Worm (Caenorhabditis elegans) whole organism, early embryonic: ENCODE data around the gene R10E8.3.

Experiments
- B0310.2 ChIP-seq: sonication (generic microtip); optimal IDR thresholded peaks from 2 replicates; lab custom pipeline; 2016; ENCODE audit warnings: mild to moderate bottlenecking, missing genetic modification characterization, missing compliant biosample characterization
- F13C5.2 ChIP-seq: sonication (generic microtip); optimal IDR thresholded peaks from 2 replicates; lab custom pipeline; 2017; ENCODE audit warnings: mild to moderate bottlenecking, missing genetic modification characterization, inconsistent platforms, missing compliant biosample characterization
- aly-1 ChIP-seq: sonication (generic microtip); optimal IDR thresholded peaks from 2 replicates; lab custom pipeline; 2016; ENCODE audit warnings: missing genetic modification characterization, missing compliant biosample characterization
- ama-1 ChIP-seq: fragments of 150-350 bp; optimal IDR thresholded peaks from 2 replicates; lab custom pipeline; 2014
- ceh-13 ChIP-seq: fragments of 200-800 bp; sonication (Bioruptor generic); optimal IDR thresholded peaks from 2 replicates; lab custom pipeline; 2018; ENCODE audit warnings: mild to moderate bottlenecking, missing genetic modification characterization, missing compliant biosample characterization
- ceh-36 ChIP-seq: sonication (generic microtip); optimal IDR thresholded peaks from 2 replicates; lab custom pipeline; 2016; ENCODE audit warnings: missing genetic modification characterization, inconsistent platforms, missing compliant biosample characterization
- ets-7 ChIP-seq: sonication (generic microtip); optimal IDR thresholded peaks from 2 replicates; lab custom pipeline; 2016; ENCODE audit warnings: missing genotype, missing genetic modification characterization, missing compliant biosample characterization
- flt-1 ChIP-seq: fragments of 200-800 bp; sonication (Bioruptor generic); IDR thresholded peaks from 2 replicates; pipeline ENCODE4 v1.3.6; 2022; ENCODE audit warnings: missing genetic modification characterization, missing compliant biosample characterization
- hmbx-1 ChIP-seq: sonication (generic microtip); optimal IDR thresholded peaks from 2 replicates; lab custom pipeline; 2016; ENCODE audit warnings: mild to moderate bottlenecking, missing genetic modification characterization, missing compliant biosample characterization
- hmg-4 ChIP-seq: fragments of 200-800 bp; sonication (Bioruptor generic); optimal IDR thresholded peaks from 2 replicates; lab custom pipeline; 2018; ENCODE audit warnings: mild to moderate bottlenecking, missing genetic modification characterization, missing compliant biosample characterization
- hnd-1 ChIP-seq: sonication (generic microtip); optimal IDR thresholded peaks from 2 replicates; lab custom pipeline; 2016; ENCODE audit warnings: missing genetic modification characterization, missing compliant biosample characterization
- pes-1 ChIP-seq: fragments of 200-800 bp; sonication (Bioruptor generic); IDR thresholded peaks from 2 replicates; pipeline ENCODE4 v1.3.6; 2022; ENCODE audit warnings: missing genetic modification reagents, missing genetic modification characterization, missing compliant biosample characterization
- scrt-1 ChIP-seq: fragments of 200-800 bp; sonication (Bioruptor generic); IDR thresholded peaks from 2 replicates; pipeline ENCODE4 v1.3.6; 2022; ENCODE audit warnings: missing genetic modification characterization, missing compliant biosample characterization
- sea-1 ChIP-seq: fragments of 200-800 bp; sonication (Bioruptor generic); conservative IDR thresholded peaks from 2 replicates; pipeline ENCODE4 v1.3.6; 2022; ENCODE audit warnings: missing genetic modification characterization, missing compliant biosample characterization
- tbx-11 ChIP-seq: fragments of 200-800 bp; sonication (Bioruptor generic); IDR thresholded peaks from 2 replicates; pipeline ENCODE4 v1.3.6; 2022; ENCODE audit warnings: missing genetic modification characterization, missing compliant biosample characterization
- tbx-37 ChIP-seq: fragments of 200-800 bp; sonication (Bioruptor generic); conservative IDR thresholded peaks from 2 replicates; pipeline ENCODE4 v1.3.6; 2022; ENCODE audit warnings: missing genetic modification reagents, missing genetic modification characterization, missing compliant biosample characterization
- tra-4 ChIP-seq: sonication (generic microtip); optimal IDR thresholded peaks from 2 replicates; lab custom pipeline; 2017; ENCODE audit warnings: missing genetic modification characterization, missing compliant biosample characterization

The R10E8.3 gene

DNA sequence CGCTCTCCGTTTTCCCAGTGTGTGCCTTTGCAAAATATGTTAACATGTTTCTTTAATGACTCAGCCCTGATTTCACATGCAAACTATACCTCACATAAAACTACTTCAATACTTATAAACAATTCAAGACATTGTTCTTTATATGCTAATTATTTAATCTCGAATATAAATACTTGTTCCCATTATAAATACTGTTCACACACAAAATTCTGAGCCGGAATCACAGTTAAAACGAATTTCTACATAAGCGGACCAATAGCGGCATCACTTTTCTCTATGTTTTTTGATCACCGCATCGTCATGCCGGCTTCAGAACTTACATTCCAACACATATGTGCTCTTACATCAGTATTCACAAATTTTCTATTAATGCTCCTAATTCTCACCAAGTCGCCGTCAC lies 17.9 kb upstream of the R10E8.3 start, which contains the start of gene R10E8.5:
R10E8.5 (plus strand) TSS at position 301 of the 400 bp plus-strand sequence.
- TF ChIP-seq ceh-36 (tag; lab: Kevin White, UChicago) (no peak), tra-4 (no peak), aly-1 (tag; lab: Kevin White, UChicago) (no peak), ama-1 (lab: Kevin White, UChicago) (no peak), hmbx-1 (tag; lab: Kevin White, UChicago) (no peak), tbx-37 (no peak), sea-1 (GFP tag; lab: Robert Waterston, UW) (no peak), scrt-1 (GFP tag; lab: Robert Waterston, UW) (no peak), hmg-4 (GFP tag; lab: Kevin White, UChicago) (no peak), flt-1 (GFP tag; lab: Robert Waterston, UW) (no peak), F13C5.2 (tag; lab: Kevin White, UChicago) (no peak), hnd-1 (tag; lab: Kevin White, UChicago) (no peak), pes-1 (GFP tag; lab: Robert Waterston, UW) (no peak), B0310.2 (tag; lab: Kevin White, UChicago) (no peak), ceh-13 (GFP tag; lab: Kevin White, UChicago) (no peak)

DNA sequence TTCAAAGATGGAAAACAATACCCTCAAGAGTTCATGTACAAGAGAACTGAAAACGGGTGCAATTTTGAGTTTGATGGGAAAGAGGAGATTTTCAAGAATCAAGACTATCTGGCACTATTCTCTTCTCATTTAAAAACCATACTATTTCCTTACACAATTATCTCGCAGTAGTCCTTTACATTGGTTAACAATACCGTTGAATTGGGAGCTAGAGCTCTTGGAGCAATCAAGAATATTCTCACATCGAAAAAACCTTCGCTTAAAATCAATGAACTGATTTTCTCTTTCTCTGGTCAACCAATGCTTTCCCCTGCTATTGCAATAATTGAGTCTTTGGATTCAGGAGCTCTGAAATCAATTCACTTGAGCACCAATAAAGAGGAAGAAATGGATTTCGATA lies 16.9 kb upstream of the R10E8.3 start, which contains the start of gene R10E8.2:
R10E8.2 (plus strand) TSS at position 301 of the 400 bp plus-strand sequence.
- TF ChIP-seq tbx-37 (no peak), scrt-1 (GFP tag; lab: Robert Waterston, UW) (no peak), ceh-36 (tag; lab: Kevin White, UChicago) (no peak), pes-1 (GFP tag; lab: Robert Waterston, UW) (no peak), hnd-1 (tag; lab: Kevin White, UChicago) (no peak), tra-4 (no peak)

DNA sequence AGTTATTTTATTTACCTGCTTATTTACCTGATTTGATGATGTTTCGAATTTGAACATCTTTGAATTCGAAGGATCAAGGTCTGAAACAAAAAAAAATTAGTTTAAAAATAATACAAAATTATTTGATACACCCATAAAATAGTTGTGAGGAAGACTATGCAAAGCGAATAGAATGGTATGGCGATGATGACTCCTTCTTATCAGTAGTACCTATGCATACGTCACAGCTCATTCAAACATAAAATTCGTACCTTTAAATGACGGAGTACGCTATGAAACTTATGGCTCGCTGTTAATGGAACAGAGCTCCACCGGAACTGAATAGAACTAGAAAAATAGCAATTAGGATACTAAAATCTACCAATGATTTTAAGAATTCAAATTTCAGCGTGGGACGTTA lies 15.7 kb upstream of the R10E8.3 start, which contains the start of gene R10E8.1:
R10E8.1 (minus strand) TSS at position 178 of the 400 bp plus-strand sequence.
- TF ChIP-seq hmbx-1 (tag; lab: Kevin White, UChicago) (no peak), hnd-1 (tag; lab: Kevin White, UChicago) (no peak), aly-1 (tag; lab: Kevin White, UChicago) (no peak), hmg-4 (GFP tag; lab: Kevin White, UChicago) (no peak), tra-4 (no peak), B0310.2 (tag; lab: Kevin White, UChicago) (no peak), ceh-13 (GFP tag; lab: Kevin White, UChicago) (no peak), ceh-36 (tag; lab: Kevin White, UChicago) (no peak), scrt-1 (GFP tag; lab: Robert Waterston, UW) (no peak), tbx-11 (no peak), ama-1 (lab: Kevin White, UChicago) (no peak), flt-1 (GFP tag; lab: Robert Waterston, UW) (no peak), F13C5.2 (tag; lab: Kevin White, UChicago) (no peak), tbx-37 (no peak), ets-7 (tag; lab: Kevin White, UChicago) (no peak), sea-1 (GFP tag; lab: Robert Waterston, UW) (no peak)

DNA sequence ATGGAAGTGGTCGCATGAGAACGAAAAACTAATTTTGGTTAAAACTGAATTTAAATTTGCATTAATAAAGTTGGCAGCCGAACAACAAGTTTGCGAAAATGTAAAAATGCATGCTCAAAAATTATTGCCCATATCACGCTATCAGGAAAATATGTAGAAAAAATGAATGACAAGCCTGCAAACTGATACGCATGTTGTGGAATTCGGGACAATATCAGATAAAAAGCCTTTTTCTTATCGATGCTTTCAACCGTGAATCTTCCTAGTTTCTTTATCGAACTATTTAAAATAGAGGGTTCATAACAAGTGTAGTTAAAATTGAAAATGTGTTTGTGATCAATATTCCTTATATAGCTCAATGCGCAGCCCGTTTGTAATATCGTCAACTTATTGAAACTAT lies 9.5 kb upstream of the R10E8.3 start:
- no peak for TF ChIP-seq ama-1 (lab: Kevin White, UChicago)
- no peak for TF ChIP-seq flt-1 (GFP tag; lab: Robert Waterston, UW)
- no peak for TF ChIP-seq scrt-1 (GFP tag; lab: Robert Waterston, UW)
- TF ChIP-seq hmbx-1 (tag; lab: Kevin White, UChicago) = no peak
- TF ChIP-seq ceh-36 (tag; lab: Kevin White, UChicago) = no peak
- no peak for TF ChIP-seq hmg-4 (GFP tag; lab: Kevin White, UChicago)
- no peak for TF ChIP-seq pes-1 (GFP tag; lab: Robert Waterston, UW)
- TF ChIP-seq F13C5.2 (tag; lab: Kevin White, UChicago) = no peak
- TF ChIP-seq hnd-1 (tag; lab: Kevin White, UChicago) = no peak
- no peak for TF ChIP-seq sea-1 (GFP tag; lab: Robert Waterston, UW)
- no peak for TF ChIP-seq tra-4
- TF ChIP-seq aly-1 (tag; lab: Kevin White, UChicago) = no peak
- TF ChIP-seq ets-7 (tag; lab: Kevin White, UChicago) = no peak
- TF ChIP-seq tbx-37 = no peak
- TF ChIP-seq B0310.2 (tag; lab: Kevin White, UChicago) = no peak
- no peak for TF ChIP-seq ceh-13 (GFP tag; lab: Kevin White, UChicago)
- no peak for TF ChIP-seq tbx-11

DNA sequence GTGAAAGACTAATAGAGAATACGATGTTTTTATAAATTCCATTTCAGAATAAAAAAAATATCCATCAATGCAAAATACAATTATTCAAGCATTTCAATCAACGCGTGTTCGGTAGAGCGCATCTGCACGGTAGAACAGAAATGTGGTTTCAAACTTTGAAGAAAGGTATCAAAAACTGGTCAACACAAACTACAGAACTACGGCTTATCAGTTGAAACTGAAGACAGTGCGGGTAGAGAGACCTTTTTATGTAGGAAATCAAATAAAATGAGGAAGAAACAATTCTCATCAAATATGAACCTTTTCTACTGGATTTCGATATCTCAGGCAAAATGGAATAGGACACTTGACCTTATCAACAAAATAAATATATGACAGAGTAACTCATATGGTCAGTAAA lies 7.8 kb upstream of the R10E8.3 start:
- TF ChIP-seq B0310.2 (tag; lab: Kevin White, UChicago) (no peak), hmbx-1 (tag; lab: Kevin White, UChicago) (no peak), sea-1 (GFP tag; lab: Robert Waterston, UW) (no peak), hnd-1 (tag; lab: Kevin White, UChicago) (no peak), tbx-11 (no peak), ama-1 (lab: Kevin White, UChicago) (no peak), ets-7 (tag; lab: Kevin White, UChicago) (no peak), tra-4 (no peak), ceh-13 (GFP tag; lab: Kevin White, UChicago) (no peak), hmg-4 (GFP tag; lab: Kevin White, UChicago) (no peak), flt-1 (GFP tag; lab: Robert Waterston, UW) (no peak), ceh-36 (tag; lab: Kevin White, UChicago) (no peak), F13C5.2 (tag; lab: Kevin White, UChicago) (no peak), tbx-37 (no peak), aly-1 (tag; lab: Kevin White, UChicago) (no peak), pes-1 (GFP tag; lab: Robert Waterston, UW) (no peak), scrt-1 (GFP tag; lab: Robert Waterston, UW) (no peak)

DNA sequence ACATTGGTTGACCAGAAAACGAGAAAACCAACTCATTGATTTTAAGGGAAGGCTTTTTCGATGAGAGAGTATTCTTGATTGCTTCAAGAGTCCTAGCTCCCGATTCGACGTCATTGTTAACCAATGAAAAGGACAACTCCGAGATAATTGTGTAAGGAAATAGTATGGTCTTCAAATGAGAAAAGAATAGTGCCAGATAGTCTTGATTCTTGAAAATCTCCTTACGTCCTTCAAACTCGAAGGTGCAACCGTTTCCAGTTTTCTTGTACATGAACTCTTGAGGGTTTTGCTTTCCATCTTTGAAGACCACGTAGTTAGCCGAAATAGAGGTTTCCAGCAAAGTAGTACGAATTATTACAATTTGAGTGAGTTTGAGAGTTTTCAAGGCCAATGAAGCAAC lies 6.7 kb upstream of the R10E8.3 start:
- TF ChIP-seq hnd-1 (tag; lab: Kevin White, UChicago) = no peak
- TF ChIP-seq aly-1 (tag; lab: Kevin White, UChicago) = no peak
- TF ChIP-seq flt-1 (GFP tag; lab: Robert Waterston, UW) = no peak
- TF ChIP-seq tbx-37 = no peak
- TF ChIP-seq F13C5.2 (tag; lab: Kevin White, UChicago) = no peak
- no peak for TF ChIP-seq ama-1 (lab: Kevin White, UChicago)
- no peak for TF ChIP-seq ceh-36 (tag; lab: Kevin White, UChicago)
- TF ChIP-seq ceh-13 (GFP tag; lab: Kevin White, UChicago) = no peak
